Fruit fly (Drosophila melanogaster) whole organism, embryonic: Measurements from ENCODE around the gene CG13623.

Experiments used
- Adf1 ChIP-seq: fragments of 200-800 bp; sonication (Bioruptor generic); IDR thresholded peaks from 2 replicates; pipeline ENCODE4 v1.3.6; 2022; ENCODE audit warnings: missing biosample characterization, missing genetic modification characterization
- CG10979 ChIP-seq: fragments of 200-800 bp; sonication (Bioruptor generic); optimal IDR thresholded peaks from 2 replicates; lab custom pipeline; 2018; ENCODE audit warnings: missing biosample characterization, mild to moderate bottlenecking, missing genetic modification characterization, moderate library complexity
- CG11093 ChIP-seq: fragments of 200-800 bp; sonication (Bioruptor generic); IDR thresholded peaks from 3 replicates; pipeline ENCODE4 v1.3.6; 2022; ENCODE audit warnings: missing biosample characterization, missing genetic modification characterization
- CG11247 ChIP-seq: fragments of 200-800 bp; sonication (Bioruptor generic); IDR thresholded peaks from 2 replicates; pipeline ENCODE4 v1.3.6; 2022; ENCODE audit warnings: missing biosample characterization, missing genetic modification characterization
- CG11398 ChIP-seq: fragments of 200-800 bp; sonication (Bioruptor generic); optimal IDR thresholded peaks from 2 replicates; lab custom pipeline; 2016; ENCODE audit warnings: missing biosample characterization, missing genetic modification characterization
- CG11695 ChIP-seq: fragments of 200-800 bp; sonication (Bioruptor generic); IDR thresholded peaks from 3 replicates; pipeline ENCODE4 v1.3.6; 2022; ENCODE audit warnings: missing biosample characterization, missing genetic modification characterization
- CG12104 ChIP-seq: fragments of 200-800 bp; sonication (Bioruptor generic); optimal IDR thresholded peaks from 3 replicates; lab custom pipeline; 2016; ENCODE audit warnings: missing biosample characterization, missing genetic modification characterization
- CG12744 ChIP-seq: fragments of 200-800 bp; sonication (Bioruptor generic); optimal IDR thresholded peaks from 2 replicates; lab custom pipeline; 2016; ENCODE audit warnings: missing biosample characterization, missing genetic modification characterization
- CG12769 ChIP-seq: fragments of 200-800 bp; sonication (Bioruptor generic); optimal IDR thresholded peaks from 2 replicates; lab custom pipeline; 2019; ENCODE audit warnings: missing biosample characterization, mild to moderate bottlenecking, missing genetic modification characterization, moderate library complexity
- CG13424 ChIP-seq: fragments of 200-800 bp; sonication (Bioruptor generic); optimal IDR thresholded peaks from 2 replicates; lab custom pipeline; 2019; ENCODE audit warnings: missing biosample characterization, mild to moderate bottlenecking, missing genetic modification characterization, moderate library complexity
- CG14667 ChIP-seq: fragments of 200-800 bp; sonication (Bioruptor generic); IDR thresholded peaks from 2 replicates; pipeline ENCODE4 v1.3.6; 2022; ENCODE audit warnings: missing biosample characterization, missing genetic modification characterization
- CG15011 ChIP-seq: fragments of 200-800 bp; sonication (Bioruptor generic); optimal IDR thresholded peaks from 3 replicates; lab custom pipeline; 2018; ENCODE audit warnings: missing biosample characterization, mild to moderate bottlenecking, missing genetic modification characterization
- CG15479 ChIP-seq: fragments of 200-800 bp; sonication (Bioruptor generic); optimal IDR thresholded peaks from 3 replicates; lab custom pipeline; 2019; ENCODE audit warnings: missing biosample characterization, mild to moderate bottlenecking, missing genetic modification characterization, moderate library complexity
- CG15514 ChIP-seq: fragments of 200-800 bp; sonication (Bioruptor generic); optimal IDR thresholded peaks from 3 replicates; lab custom pipeline; 2017; ENCODE audit warnings: missing biosample characterization, missing genetic modification characterization, mild to moderate bottlenecking, moderate library complexity, missing genetic modification reagents
- CG1647 ChIP-seq: fragments of 200-800 bp; sonication (Bioruptor generic); optimal IDR thresholded peaks from 3 replicates; lab custom pipeline; 2016; ENCODE audit warnings: missing biosample characterization, missing genetic modification characterization
- CG16863 ChIP-seq: fragments of 200-800 bp; sonication (Bioruptor generic); optimal IDR thresholded peaks from 3 replicates; lab custom pipeline; 2016; ENCODE audit warnings: missing biosample characterization, missing genetic modification characterization
- CG17829 ChIP-seq: fragments of 200-800 bp; optimal IDR thresholded peaks from 2 replicates; lab custom pipeline; 2019; ENCODE audit warnings: missing biosample characterization, mild to moderate bottlenecking, missing genetic modification characterization, moderate library complexity
- CG1792 ChIP-seq: fragments of 200-800 bp; sonication (Bioruptor generic); optimal IDR thresholded peaks from 2 replicates; lab custom pipeline; 2016; ENCODE audit warnings: missing biosample characterization, missing genetic modification characterization
- CG18011 ChIP-seq: fragments of 200-800 bp; sonication (Bioruptor generic); optimal IDR thresholded peaks from 2 replicates; lab custom pipeline; 2017; ENCODE audit warnings: missing biosample characterization, missing genetic modification characterization, mild to moderate bottlenecking, moderate library complexity, missing genotype
- CG18262 ChIP-seq: fragments of 200-800 bp; optimal IDR thresholded peaks from 3 replicates; lab custom pipeline; 2019; ENCODE audit warnings: missing biosample characterization, mild to moderate bottlenecking, missing genetic modification characterization, moderate library complexity
- CG32767 ChIP-seq: fragments of 200-800 bp; sonication (Bioruptor generic); IDR thresholded peaks from 2 replicates; pipeline ENCODE4 v1.3.6; 2022; ENCODE audit warnings: missing biosample characterization, missing genetic modification characterization
- CG4854 ChIP-seq: fragments of 200-800 bp; sonication (Bioruptor generic); optimal IDR thresholded peaks from 2 replicates; lab custom pipeline; 2016; ENCODE audit warnings: missing biosample characterization, missing genetic modification characterization, inconsistent platforms
- CG5180 ChIP-seq: fragments of 200-800 bp; sonication (Bioruptor generic); optimal IDR thresholded peaks from 3 replicates; lab custom pipeline; 2017; ENCODE audit warnings: missing biosample characterization, missing genetic modification characterization, mild to moderate bottlenecking, moderate library complexity, missing genetic modification reagents
- CG6272 ChIP-seq: fragments of 200-800 bp; sonication (Bioruptor generic); IDR thresholded peaks from 2 replicates; pipeline ENCODE4 v1.3.6; 2022; ENCODE audit warnings: missing biosample characterization, missing genetic modification characterization
- CG7963 ChIP-seq: fragments of 200-800 bp; sonication (Bioruptor generic); IDR thresholded peaks from 3 replicates; pipeline ENCODE4 v1.3.6; 2022; ENCODE audit warnings: missing biosample characterization, missing genetic modification characterization; ENCODE audit not compliant: partially characterized antibody
- CG8359 ChIP-seq: fragments of 200-800 bp; sonication (Bioruptor generic); optimal IDR thresholded peaks from 2 replicates; lab custom pipeline; 2017; ENCODE audit warnings: missing biosample characterization, mild to moderate bottlenecking, missing genetic modification characterization, borderline replicate concordance
- CG8478 ChIP-seq: fragments of >200 bp; optimal IDR thresholded peaks from 2 replicates; lab custom pipeline; 2018
- CG9797 ChIP-seq: fragments of 200-800 bp; sonication (Bioruptor generic); optimal IDR thresholded peaks from 3 replicates; lab custom pipeline; 2018; ENCODE audit warnings: missing biosample characterization, mild to moderate bottlenecking, missing genetic modification characterization
- Camta ChIP-seq: fragments of 200-800 bp; sonication (Bioruptor generic); optimal IDR thresholded peaks from 2 replicates; lab custom pipeline; 2016; ENCODE audit warnings: missing biosample characterization, missing genetic modification characterization
- H15 ChIP-seq: fragments of 200-800 bp; sonication (Bioruptor generic); IDR thresholded peaks from 3 replicates; pipeline ENCODE4 v1.3.6; 2022; ENCODE audit warnings: missing biosample characterization, missing genetic modification characterization
- Lim3 ChIP-seq: fragments of 200-800 bp; sonication (Bioruptor generic); IDR thresholded peaks from 2 replicates; pipeline ENCODE4 v1.3.6; 2022; ENCODE audit warnings: missing biosample characterization, missing genetic modification characterization
- Mad ChIP-seq: fragments of 200-800 bp; sonication (Bioruptor generic); optimal IDR thresholded peaks from 2 replicates; lab custom pipeline; 2016; ENCODE audit warnings: missing biosample characterization, missing genetic modification characterization
- Mrtf ChIP-seq: fragments of 200-800 bp; sonication (Bioruptor generic); IDR thresholded peaks from 3 replicates; pipeline ENCODE4 v1.3.6; 2022; ENCODE audit warnings: missing biosample characterization, missing genetic modification characterization
- NC2β ChIP-seq: fragments of 200-800 bp; sonication (Bioruptor generic); optimal IDR thresholded peaks from 2 replicates; lab custom pipeline; 2016; ENCODE audit warnings: missing biosample characterization, missing genetic modification characterization
- Vsx1 ChIP-seq: fragments of 200-800 bp; sonication (Bioruptor generic); optimal IDR thresholded peaks from 2 replicates; lab custom pipeline; 2017; ENCODE audit warnings: missing biosample characterization, mild to moderate bottlenecking, missing genetic modification characterization, missing genetic modification reagents
- cato ChIP-seq: fragments of 200-800 bp; sonication (Bioruptor generic); optimal IDR thresholded peaks from 2 replicates; lab custom pipeline; 2016; ENCODE audit warnings: missing biosample characterization, missing genetic modification characterization, borderline replicate concordance
- ci ChIP-seq: fragments of 200-800 bp; sonication (Bioruptor generic); IDR thresholded peaks from 3 replicates; pipeline ENCODE4 v1.3.6; 2022; ENCODE audit warnings: missing biosample characterization, missing genetic modification characterization
- crc ChIP-seq: fragments of 200-800 bp; sonication (Bioruptor generic); optimal IDR thresholded peaks from 2 replicates; lab custom pipeline; 2016; ENCODE audit warnings: missing biosample characterization, missing genetic modification characterization
- cwo ChIP-seq: fragments of 200-800 bp; sonication (Bioruptor generic); optimal IDR thresholded peaks from 3 replicates; lab custom pipeline; 2017; ENCODE audit warnings: missing biosample characterization, missing genetic modification characterization, mild to moderate bottlenecking, moderate library complexity, missing genetic modification reagents
- dmrt99B ChIP-seq: fragments of 200-800 bp; sonication (Bioruptor generic); optimal IDR thresholded peaks from 2 replicates; lab custom pipeline; 2018; ENCODE audit warnings: missing biosample characterization, mild to moderate bottlenecking, missing genetic modification characterization, moderate library complexity
- gsb ChIP-seq: fragments of 200-800 bp; sonication (Bioruptor generic); IDR thresholded peaks from 2 replicates; pipeline ENCODE4 v1.3.6; 2022; ENCODE audit warnings: missing biosample characterization, missing genetic modification characterization
- klu ChIP-seq: fragments of 200-800 bp; sonication (Bioruptor generic); IDR thresholded peaks from 2 replicates; pipeline ENCODE4 v1.3.6; 2022; ENCODE audit warnings: missing biosample characterization, missing genetic modification characterization
- mirr ChIP-seq: fragments of 200-800 bp; sonication (Bioruptor generic); optimal IDR thresholded peaks from 3 replicates; lab custom pipeline; 2018; ENCODE audit warnings: missing biosample characterization, mild to moderate bottlenecking, missing genetic modification characterization
- mld ChIP-seq: fragments of 200-800 bp; sonication (Bioruptor generic); IDR thresholded peaks from 3 replicates; pipeline ENCODE4 v1.3.6; 2022; ENCODE audit warnings: missing biosample characterization, missing genetic modification characterization; ENCODE audit not compliant: partially characterized antibody
- sc ChIP-seq, 3 experiments: fragments of >200 bp in 2 of 3; fragments of 200-800 bp in 1 of 3; sonication (Bioruptor generic) in 1 of 3; optimal IDR thresholded peaks; 2 replicates in 2 of 3; 3 replicates in 1 of 3; lab custom pipeline; 2017; ENCODE audit warnings: mild to moderate bottlenecking in 1 of 3, missing biosample characterization in 1 of 3, missing genetic modification characterization in 1 of 3, missing genetic modification reagents in 1 of 3
- ssp ChIP-seq: fragments of 200-800 bp; sonication (Bioruptor generic); IDR thresholded peaks from 2 replicates; pipeline ENCODE4 v1.3.6; 2022; ENCODE audit warnings: missing biosample characterization, missing genetic modification characterization
- tll ChIP-seq, 2 experiments: fragments of 200-800 bp in 1 of 2; fragments of >200 bp in 1 of 2; sonication (Bioruptor generic) in 1 of 2; optimal IDR thresholded peaks; 2 replicates each; lab custom pipeline; 2017 to 2019; ENCODE audit warnings: missing biosample characterization in 2 of 2, missing genetic modification characterization in 2 of 2, mild to moderate bottlenecking in 1 of 2, moderate library complexity in 1 of 2
- vfl ChIP-seq: fragments of 200-800 bp; sonication (Bioruptor generic); optimal IDR thresholded peaks from 2 replicates; lab custom pipeline; 2016; ENCODE audit warnings: missing biosample characterization, missing genetic modification characterization
- wor ChIP-seq: fragments of 200-800 bp; sonication (Bioruptor generic); IDR thresholded peaks from 2 replicates; pipeline ENCODE4 v1.3.6; 2022; ENCODE audit warnings: missing biosample characterization, missing genetic modification characterization
- zf30C ChIP-seq: fragments of 200-800 bp; sonication (Bioruptor generic); optimal IDR thresholded peaks from 3 replicates; lab custom pipeline; 2018; ENCODE audit warnings: missing biosample characterization, mild to moderate bottlenecking, missing genetic modification characterization

CG13623 gene

dm6 chr3R:24567427-24567771 is 37.0 kb upstream of the CG13623 start (continued):
- TF ChIP-seq CG11093 (GFP tag; lab: Robert Waterston, UW) (peak; percentile 80), CG12769 (peak; percentile 95), H15 (GFP tag; lab: Robert Waterston, UW) (peak; percentile 88), mld (GFP tag; lab: Robert Waterston, UW) (no peak), NC2β (peak; percentile 83), tll (GFP tag; optimal IDR thresholded peaks at IDR 0.05; lab: Kevin White, UChicago) (no peak), CG17829 (peak; percentile 52), CG9797 (GFP tag; lab: Kevin White, UChicago) (no peak), Lim3 (peak; percentile 73; the same call in 1 of the 2 replicates), vfl (GFP tag; lab: Kevin White, UChicago) (peak; percentile 77), CG18011 (GFP tag; lab: Kevin White, UChicago) (peak; percentile 73), Mrtf (GFP tag; lab: Robert Waterston, UW) (peak; percentile 85; the same call in 2 of the 3 replicates), CG10979 (tag; lab: Kevin White, UChicago) (peak; percentile 76), CG4854 (GFP tag; lab: Kevin White, UChicago) (peak; percentile 82), CG5180 (peak; percentile 79), CG18262 (peak; percentile 77), mirr (GFP tag; lab: Kevin White, UChicago) (peak; percentile 65), CG15514 (peak; percentile 76), CG7963 (GFP tag; lab: Robert Waterston, UW) (no peak), ssp (peak; percentile 79), CG1647 (peak; percentile 78), crc (GFP tag; lab: Kevin White, UChicago) (peak; percentile 92), cwo (peak; percentile 83), CG13424 (tag; lab: Kevin White, UChicago) (peak; percentile 88), CG11398 (peak; percentile 85), CG16863 (GFP tag; lab: Kevin White, UChicago) (peak; percentile 88), zf30C (GFP tag; lab: Kevin White, UChicago) (peak; percentile 44), CG15011 (peak; percentile 61), CG1792 (GFP tag; lab: Kevin White, UChicago) (peak; percentile 81), CG8478 (no peak), CG15479 (GFP tag; lab: Kevin White, UChicago) (no peak), gsb (GFP tag; lab: Robert Waterston, UW) (peak; percentile 86), cato (GFP tag; lab: Kevin White, UChicago) (peak; percentile 69), CG12104 (GFP tag; lab: Kevin White, UChicago) (peak; percentile 59), wor (GFP tag; lab: Robert Waterston, UW) (peak; percentile 71), CG11695 (GFP tag; lab: Robert Waterston, UW) (peak; percentile 87), sc (optimal IDR thresholded peaks at IDR 0.05; lab: Kevin White, UChicago) (no peak), sc (GFP tag; optimal IDR thresholded peaks at IDR 0.05; lab: Kevin White, UChicago) (peak; percentile 66), CG11247 (peak; percentile 85), CG6272 (GFP tag; lab: Robert Waterston, UW) (no peak; the same call in 1 of the 2 replicates), Adf1 (GFP tag; lab: Robert Waterston, UW) (peak; percentile 27; the same call in 1 of the 2 replicates), CG12744 (GFP tag; lab: Kevin White, UChicago) (peak; percentile 80), Vsx1 (GFP tag; lab: Kevin White, UChicago) (peak; percentile 55), klu (peak; percentile 76), ci (GFP tag; lab: Robert Waterston, UW) (peak; percentile 96), CG8359 (GFP tag; lab: Kevin White, UChicago) (peak; percentile 8), dmrt99B (tag; lab: Kevin White, UChicago) (peak; percentile 90), Camta (GFP tag; lab: Kevin White, UChicago) (peak; percentile 86), CG14667 (GFP tag; lab: Robert Waterston, UW) (no peak; the same call in 1 of the 2 replicates), CG32767 (GFP tag; lab: Robert Waterston, UW) (peak; percentile 87), Mad (peak; percentile 91)
